Worm (Caenorhabditis elegans) whole organism, L2 larva: ENCODE data around the gene wago-5.
A peak's percentile ranks its signal among the peaks of the same experiment; 100 is the strongest.

Source experiments
- C34F6.9 ChIP-seq: fragments of 150-350 bp; optimal IDR thresholded peaks from 2 replicates; lab custom pipeline; 2014; ENCODE audit warnings: missing biosample characterization, missing genetic modification characterization
- F13H6.1 ChIP-seq: sonication (generic microtip); optimal IDR thresholded peaks from 2 replicates; lab custom pipeline; 2016; ENCODE audit warnings: missing genetic modification characterization, missing compliant biosample characterization
- R02D3.7 ChIP-seq: fragments of 150-350 bp; optimal IDR thresholded peaks from 2 replicates; lab custom pipeline; 2014; ENCODE audit warnings: missing biosample characterization, missing genetic modification characterization
- Y55F3AM.14 ChIP-seq: fragments of 200-800 bp; sonication (Bioruptor generic); optimal IDR thresholded peaks from 2 replicates; lab custom pipeline; 2018; ENCODE audit warnings: mild to moderate bottlenecking, missing genetic modification characterization, missing compliant biosample characterization
- ZK546.5 ChIP-seq: sonication (generic microtip); optimal IDR thresholded peaks from 2 replicates; lab custom pipeline; 2017; ENCODE audit warnings: missing biosample characterization, missing genetic modification characterization
- aly-2 ChIP-seq: fragments of 150-350 bp; optimal IDR thresholded peaks from 2 replicates; lab custom pipeline; 2014; ENCODE audit warnings: missing biosample characterization, missing genetic modification characterization
- ama-1 ChIP-seq: fragments of 150-350 bp; optimal IDR thresholded peaks from 2 replicates; lab custom pipeline; 2018; ENCODE audit warnings: inconsistent platforms
- blmp-1 ChIP-seq: sonication (generic microtip); optimal IDR thresholded peaks from 2 replicates; lab custom pipeline; 2017; ENCODE audit warnings: missing genetic modification characterization, mild to moderate bottlenecking, missing compliant biosample characterization, antibody characterized with exemption, moderate library complexity; ENCODE audit not compliant: insufficient read depth
- ceh-16 ChIP-seq: fragments of 150-350 bp; optimal IDR thresholded peaks from 2 replicates; lab custom pipeline; 2014; ENCODE audit warnings: missing biosample characterization, missing genetic modification characterization
- ceh-82 ChIP-seq: fragments of 150-350 bp; optimal IDR thresholded peaks from 2 replicates; lab custom pipeline; 2014; ENCODE audit warnings: missing biosample characterization, missing genetic modification characterization
- crh-2 ChIP-seq: sonication (generic microtip); optimal IDR thresholded peaks from 2 replicates; lab custom pipeline; 2017; ENCODE audit warnings: missing biosample characterization, missing genetic modification characterization
- egl-27 ChIP-seq: sonication (generic microtip); optimal IDR thresholded peaks from 3 replicates; lab custom pipeline; 2017; ENCODE audit warnings: missing biosample characterization, missing genetic modification reagents, missing genetic modification characterization
- elt-1 ChIP-seq: fragments of 150-350 bp; optimal IDR thresholded peaks from 2 replicates; lab custom pipeline; 2014; ENCODE audit warnings: missing biosample characterization, missing genetic modification characterization
- elt-3 ChIP-seq: sonication (generic microtip); optimal IDR thresholded peaks from 2 replicates; lab custom pipeline; 2017; ENCODE audit warnings: missing biosample characterization, missing genetic modification characterization
- fos-1 ChIP-seq: fragments of 150-350 bp; optimal IDR thresholded peaks from 2 replicates; lab custom pipeline; 2014; ENCODE audit warnings: missing biosample characterization, missing genetic modification characterization
- gmeb-1 ChIP-seq: fragments of 150-350 bp; optimal IDR thresholded peaks from 2 replicates; lab custom pipeline; 2014; ENCODE audit warnings: missing biosample characterization, missing genetic modification characterization
- lin-13 ChIP-seq: fragments of 150-350 bp; optimal IDR thresholded peaks from 2 replicates; lab custom pipeline; 2014; ENCODE audit warnings: missing biosample characterization, missing genetic modification reagents, missing genetic modification characterization
- mbf-1 ChIP-seq: sonication (generic microtip); optimal IDR thresholded peaks from 2 replicates; lab custom pipeline; 2017; ENCODE audit warnings: missing biosample characterization, missing genetic modification characterization
- mdl-1 ChIP-seq, 2 experiments: fragments of 150-350 bp in 1 of 2; sonication (generic microtip) in 1 of 2; optimal IDR thresholded peaks; 2 replicates each; lab custom pipeline; 2017; ENCODE audit warnings: missing biosample characterization in 2 of 2, missing genetic modification characterization in 2 of 2
- nhr-10 ChIP-seq: sonication (generic microtip); optimal IDR thresholded peaks from 2 replicates; lab custom pipeline; 2017; ENCODE audit warnings: missing biosample characterization, missing genetic modification characterization
- nhr-11 ChIP-seq: fragments of 150-350 bp; optimal IDR thresholded peaks from 2 replicates; lab custom pipeline; 2014; ENCODE audit warnings: missing biosample characterization, missing genetic modification characterization
- nhr-12 ChIP-seq: fragments of 150-350 bp; optimal IDR thresholded peaks from 2 replicates; lab custom pipeline; 2014; ENCODE audit warnings: missing biosample characterization, missing genetic modification characterization
- nhr-129 ChIP-seq: fragments of 150-350 bp; optimal IDR thresholded peaks from 2 replicates; lab custom pipeline; 2014; ENCODE audit warnings: missing biosample characterization, missing genetic modification characterization
- nhr-21 ChIP-seq: fragments of 150-350 bp; optimal IDR thresholded peaks from 2 replicates; lab custom pipeline; 2014; ENCODE audit warnings: missing biosample characterization, missing genetic modification characterization
- nhr-23 ChIP-seq: fragments of 150-350 bp; optimal IDR thresholded peaks from 2 replicates; lab custom pipeline; 2014; ENCODE audit warnings: missing biosample characterization, missing genetic modification reagents, missing genetic modification characterization
- nhr-237 ChIP-seq: fragments of 150-350 bp; optimal IDR thresholded peaks from 2 replicates; lab custom pipeline; 2014; ENCODE audit warnings: missing biosample characterization, missing genetic modification characterization
- nhr-25 ChIP-seq: fragments of 150-350 bp; sonication (generic microtip); optimal IDR thresholded peaks from 3 replicates; lab custom pipeline; 2014; ENCODE audit warnings: missing biosample characterization, missing genetic modification characterization
- nhr-6 ChIP-seq: fragments of 150-350 bp; optimal IDR thresholded peaks from 2 replicates; lab custom pipeline; 2014; ENCODE audit warnings: missing biosample characterization, missing genetic modification characterization
- nhr-77 ChIP-seq: fragments of 150-350 bp; optimal IDR thresholded peaks from 2 replicates; lab custom pipeline; 2014; ENCODE audit warnings: missing biosample characterization, missing genetic modification characterization
- peb-1 ChIP-seq: fragments of 150-350 bp; optimal IDR thresholded peaks from 2 replicates; lab custom pipeline; 2014; ENCODE audit warnings: missing biosample characterization, missing genetic modification characterization
- sem-4 ChIP-seq: fragments of 150-350 bp; optimal IDR thresholded peaks from 2 replicates; lab custom pipeline; 2014; ENCODE audit warnings: missing biosample characterization, missing genetic modification reagents, missing genetic modification characterization
- skn-1 ChIP-seq: sonication (generic microtip); optimal IDR thresholded peaks from 2 replicates; lab custom pipeline; 2017; ENCODE audit warnings: missing biosample characterization, missing genetic modification characterization
- sma-3 ChIP-seq: sonication (generic microtip); optimal IDR thresholded peaks from 2 replicates; lab custom pipeline; 2016; ENCODE audit warnings: missing genetic modification reagents, missing genetic modification characterization, missing compliant biosample characterization
- sma-9 ChIP-seq, 2 experiments: fragments of 150-350 bp in 1 of 2; sonication (generic microtip) in 1 of 2; optimal IDR thresholded peaks; 2 replicates each; lab custom pipeline; 2014 to 2016; ENCODE audit warnings: missing genetic modification characterization in 2 of 2, mild to moderate bottlenecking in 1 of 2, missing biosample characterization in 1 of 2, missing compliant biosample characterization in 1 of 2, missing genetic modification reagents in 1 of 2, moderate library complexity in 1 of 2
- snpc-4 ChIP-seq: fragments of 150-350 bp; optimal IDR thresholded peaks from 2 replicates; lab custom pipeline; 2014; ENCODE audit warnings: missing biosample characterization, missing genetic modification characterization
- unc-39 ChIP-seq: fragments of 150-350 bp; optimal IDR thresholded peaks from 2 replicates; lab custom pipeline; 2014; ENCODE audit warnings: missing biosample characterization, missing genetic modification characterization
- unc-55 ChIP-seq: fragments of 150-350 bp; sonication (generic microtip); optimal IDR thresholded peaks from 3 replicates; lab custom pipeline; 2014; ENCODE audit warnings: missing biosample characterization, missing genetic modification reagents, missing genetic modification characterization
- unc-62 ChIP-seq: fragments of 150-350 bp; optimal IDR thresholded peaks from 2 replicates; lab custom pipeline; 2014; ENCODE audit warnings: missing biosample characterization, missing genetic modification reagents, missing genetic modification characterization
- zag-1 ChIP-seq: fragments of 150-350 bp; optimal IDR thresholded peaks from 2 replicates; lab custom pipeline; 2014; ENCODE audit warnings: missing biosample characterization, missing genetic modification characterization
- ztf-1 ChIP-seq: fragments of 200-800 bp; sonication (Bioruptor generic); conservative IDR thresholded peaks from 2 replicates; pipeline ENCODE4 v1.3.6; 2022; ENCODE audit warnings: missing genetic modification characterization, missing compliant biosample characterization
- ztf-11 ChIP-seq: sonication (generic microtip); optimal IDR thresholded peaks from 2 replicates; lab custom pipeline; 2017; ENCODE audit warnings: missing biosample characterization, missing genetic modification characterization

Gene wago-5

ce11 chrII:5790313-5790773, 24.9 kb downstream of the wago-5 start, which contains the start of gene lect-2 (continued):
- peak; percentile 11 for TF ChIP-seq C34F6.9 (tag; lab: Kevin White, UChicago)
- TF ChIP-seq unc-55 (GFP tag; lab: Kevin White, UChicago) = no peak
- TF ChIP-seq nhr-237 (tag; lab: Kevin White, UChicago) = no peak
- no peak for TF ChIP-seq unc-62 (GFP tag; lab: Kevin White, UChicago)
- TF ChIP-seq nhr-21 (tag; lab: Kevin White, UChicago) = no peak
- no peak for TF ChIP-seq unc-39 (tag; lab: Kevin White, UChicago)
- TF ChIP-seq nhr-77 (tag; lab: Kevin White, UChicago) = no peak
- no peak for TF ChIP-seq fos-1 (tag; lab: Kevin White, UChicago)
- no peak for TF ChIP-seq nhr-25 (tag; lab: Kevin White, UChicago)
- TF ChIP-seq nhr-23 (tag; lab: Kevin White, UChicago) = no peak

ce11 chrII:5788815-5789214, 26.5 kb downstream of the wago-5 start, which contains the start of gene K05F1.13:
K05F1.13 (plus strand) TSS chrII:5789115.
- TF ChIP-seq nhr-129 (tag; lab: Kevin White, UChicago) (no peak), ama-1 (lab: Kevin White, UChicago) (no peak), gmeb-1 (no peak), Y55F3AM.14 (GFP tag; lab: Kevin White, UChicago) (no peak), sma-3 (GFP tag; lab: Kevin White, UChicago) (no peak), skn-1 (tag; lab: Kevin White, UChicago) (no peak), R02D3.7 (tag; lab: Kevin White, UChicago) (no peak), ceh-16 (tag; lab: Kevin White, UChicago) (no peak), crh-2 (no peak), unc-55 (GFP tag; lab: Kevin White, UChicago) (no peak), snpc-4 (tag; lab: Kevin White, UChicago) (no peak), nhr-25 (tag; lab: Kevin White, UChicago) (no peak), lin-13 (GFP tag; lab: Kevin White, UChicago) (no peak)

ce11 chrII:5785504-5785903, 29.8 kb downstream of the wago-5 start:
- TF ChIP-seq F13H6.1 (tag; lab: Kevin White, UChicago) (no peak), unc-55 (GFP tag; lab: Kevin White, UChicago) (no peak), unc-39 (tag; lab: Kevin White, UChicago) (no peak), elt-3 (tag; lab: Kevin White, UChicago) (no peak), ceh-82 (tag; lab: Kevin White, UChicago) (no peak), sma-9 (GFP tag; optimal IDR thresholded peaks at IDR 0.05; lab: Kevin White, UChicago) (no peak), sma-9 (tag; optimal IDR thresholded peaks at IDR 0.05; lab: Kevin White, UChicago) (no peak), sem-4 (tag; lab: Kevin White, UChicago) (no peak), aly-2 (tag; lab: Kevin White, UChicago) (no peak), C34F6.9 (tag; lab: Kevin White, UChicago) (no peak)

- TF ChIP-seq lin-13 (GFP tag; lab: Kevin White, UChicago) = peak; percentile 70
- no peak for TF ChIP-seq nhr-6 (tag; lab: Kevin White, UChicago)
- TF ChIP-seq ztf-1 (GFP tag; lab: Robert Waterston, UW) = no peak
- no peak for TF ChIP-seq ceh-16 (tag; lab: Kevin White, UChicago)
- TF ChIP-seq elt-3 (tag; lab: Kevin White, UChicago) = no peak
- no peak for TF ChIP-seq mdl-1 (tag; optimal IDR thresholded peaks at IDR 0.05; lab: Kevin White, UChicago)
- no peak for TF ChIP-seq aly-2 (tag; lab: Kevin White, UChicago)
- TF ChIP-seq egl-27 (tag; lab: Kevin White, UChicago) = no peak
- TF ChIP-seq ZK546.5 = no peak
- no peak for TF ChIP-seq ztf-11 (tag; lab: Kevin White, UChicago)
- peak; percentile 29 for TF ChIP-seq fos-1 (tag; lab: Kevin White, UChicago)
- no peak for TF ChIP-seq unc-62 (GFP tag; lab: Kevin White, UChicago)
- no peak for TF ChIP-seq nhr-10 (tag; lab: Kevin White, UChicago)
- no peak for TF ChIP-seq nhr-25 (tag; lab: Kevin White, UChicago)
- no peak for TF ChIP-seq nhr-12 (tag; lab: Kevin White, UChicago)
- TF ChIP-seq blmp-1 = no peak
- no peak for TF ChIP-seq peb-1 (tag; lab: Kevin White, UChicago)
- TF ChIP-seq ama-1 (lab: Kevin White, UChicago) = no peak
- TF ChIP-seq nhr-237 (tag; lab: Kevin White, UChicago) = no peak
- TF ChIP-seq nhr-11 = no peak
- no peak for TF ChIP-seq mbf-1 (tag; lab: Kevin White, UChicago)
- no peak for TF ChIP-seq zag-1 (tag; lab: Kevin White, UChicago)
- no peak for TF ChIP-seq elt-1 (tag; lab: Kevin White, UChicago)
- peak; percentile 62 for TF ChIP-seq sma-9 (GFP tag; optimal IDR thresholded peaks at IDR 0.05; lab: Kevin White, UChicago)
- TF ChIP-seq sma-9 (tag; optimal IDR thresholded peaks at IDR 0.05; lab: Kevin White, UChicago) = no peak
- TF ChIP-seq nhr-21 (tag; lab: Kevin White, UChicago) = peak; percentile 65
- TF ChIP-seq F13H6.1 (tag; lab: Kevin White, UChicago) = peak; percentile 68
- no peak for TF ChIP-seq nhr-77 (tag; lab: Kevin White, UChicago)
- TF ChIP-seq unc-39 (tag; lab: Kevin White, UChicago) = no peak
- peak; percentile 21 for TF ChIP-seq C34F6.9 (tag; lab: Kevin White, UChicago)
- peak; percentile 59 for TF ChIP-seq nhr-129 (tag; lab: Kevin White, UChicago)
- peak; percentile 70 for TF ChIP-seq Y55F3AM.14 (GFP tag; lab: Kevin White, UChicago)
- TF ChIP-seq sma-3 (GFP tag; lab: Kevin White, UChicago) = peak; percentile 63
Measured at ce11 chrII:5781935-5782921, 33.1 kb downstream of the wago-5 start, which contains the start of gene K05F1.6. K05F1.6 (plus strand) TSS chrII:5782520.
